Fruit fly (Drosophila melanogaster) whole organism, embryonic: ENCODE data around the gene CG32847.

Experiments used
- Asciz ChIP-seq: fragments of 200-800 bp; sonication (Bioruptor generic); optimal IDR thresholded peaks from 2 replicates; lab custom pipeline; 2017; ENCODE audit warnings: missing biosample characterization, mild to moderate bottlenecking, missing genetic modification characterization, missing genetic modification reagents
- BtbVII ChIP-seq: fragments of 200-800 bp; sonication (Bioruptor generic); optimal IDR thresholded peaks from 3 replicates; lab custom pipeline; 2017; ENCODE audit warnings: missing biosample characterization, mild to moderate bottlenecking, missing genetic modification characterization
- CG10366 ChIP-seq: fragments of 200-800 bp; sonication (Bioruptor generic); IDR thresholded peaks from 2 replicates; pipeline ENCODE4 v1.3.6; 2022; ENCODE audit warnings: missing biosample characterization, missing genetic modification characterization
- CG12236 ChIP-seq: fragments of 200-800 bp; sonication (Bioruptor generic); optimal IDR thresholded peaks from 2 replicates; lab custom pipeline; 2016; ENCODE audit warnings: missing biosample characterization, missing genetic modification characterization
- CG12299 ChIP-seq: fragments of 200-800 bp; sonication (Bioruptor generic); optimal IDR thresholded peaks from 2 replicates; lab custom pipeline; 2018; ENCODE audit warnings: missing biosample characterization, mild to moderate bottlenecking, missing genetic modification characterization
- CG17385 ChIP-seq: fragments of 200-800 bp; sonication (Bioruptor generic); optimal IDR thresholded peaks from 3 replicates; lab custom pipeline; 2018; ENCODE audit warnings: missing biosample characterization, mild to moderate bottlenecking, missing genetic modification characterization
- CG3065 ChIP-seq: fragments of 200-800 bp; sonication (Bioruptor generic); optimal IDR thresholded peaks from 2 replicates; lab custom pipeline; 2016; ENCODE audit warnings: missing biosample characterization, missing genetic modification characterization
- CG3163 ChIP-seq: fragments of 200-800 bp; sonication (Bioruptor generic); optimal IDR thresholded peaks from 3 replicates; lab custom pipeline; 2016; ENCODE audit warnings: missing biosample characterization, missing genetic modification characterization
- CG34422 ChIP-seq: fragments of 200-800 bp; sonication (Bioruptor generic); IDR thresholded peaks from 3 replicates; pipeline ENCODE4 v1.3.6; 2022; ENCODE audit warnings: missing biosample characterization, missing genetic modification characterization
- CG3726 ChIP-seq: fragments of 200-800 bp; sonication (Bioruptor generic); IDR thresholded peaks from 3 replicates; pipeline ENCODE4, ENCODE4 v1.3.6; 2022; ENCODE audit warnings: missing biosample characterization, missing genetic modification characterization
- CG3838 ChIP-seq: fragments of 200-800 bp; sonication (Bioruptor generic); optimal IDR thresholded peaks from 3 replicates; lab custom pipeline; 2016; ENCODE audit warnings: missing biosample characterization, missing genetic modification characterization
- CG42726 ChIP-seq: fragments of 200-800 bp; sonication (Bioruptor generic); IDR thresholded peaks from 2 replicates; pipeline ENCODE4 v1.3.6; 2022; ENCODE audit warnings: missing biosample characterization, missing genetic modification characterization; ENCODE audit not compliant: partially characterized antibody
- CG43689 ChIP-seq: fragments of 200-800 bp; sonication (Bioruptor generic); IDR thresholded peaks from 2 replicates; pipeline ENCODE4 v1.3.6; 2022; ENCODE audit warnings: missing biosample characterization, missing genetic modification characterization
- CG4617 ChIP-seq: fragments of 200-800 bp; sonication (Bioruptor generic); optimal IDR thresholded peaks from 3 replicates; lab custom pipeline; 2016; ENCODE audit warnings: missing biosample characterization, missing genetic modification characterization, borderline replicate concordance
- CG4854 ChIP-seq: fragments of 200-800 bp; sonication (Bioruptor generic); optimal IDR thresholded peaks from 2 replicates; lab custom pipeline; 2016; ENCODE audit warnings: missing biosample characterization, missing genetic modification characterization, inconsistent platforms
- CG6765 ChIP-seq: fragments of 200-800 bp; sonication (Bioruptor generic); optimal IDR thresholded peaks from 3 replicates; lab custom pipeline; 2017; ENCODE audit warnings: missing biosample characterization, mild to moderate bottlenecking, missing genetic modification characterization
- CG9797 ChIP-seq: fragments of 200-800 bp; sonication (Bioruptor generic); optimal IDR thresholded peaks from 3 replicates; lab custom pipeline; 2018; ENCODE audit warnings: missing biosample characterization, mild to moderate bottlenecking, missing genetic modification characterization
- Camta ChIP-seq: fragments of 200-800 bp; sonication (Bioruptor generic); optimal IDR thresholded peaks from 2 replicates; lab custom pipeline; 2016; ENCODE audit warnings: missing biosample characterization, missing genetic modification characterization
- Dip2 ChIP-seq: fragments of 200-800 bp; sonication (Bioruptor generic); IDR thresholded peaks from 2 replicates; pipeline ENCODE4 v1.3.6; 2022; ENCODE audit warnings: missing biosample characterization, missing genetic modification characterization
- MTF-1 ChIP-seq: fragments of 200-800 bp; sonication (Bioruptor generic); optimal IDR thresholded peaks from 2 replicates; lab custom pipeline; 2018; ENCODE audit warnings: missing biosample characterization, mild to moderate bottlenecking, missing genetic modification characterization, borderline replicate concordance
- Mrtf ChIP-seq: fragments of 200-800 bp; sonication (Bioruptor generic); IDR thresholded peaks from 3 replicates; pipeline ENCODE4 v1.3.6; 2022; ENCODE audit warnings: missing biosample characterization, missing genetic modification characterization
- Rx ChIP-seq: fragments of 200-800 bp; sonication (Bioruptor generic); IDR thresholded peaks from 2 replicates; pipeline ENCODE4 v1.3.6; 2022; ENCODE audit warnings: missing biosample characterization, missing genetic modification characterization
- Six4 ChIP-seq: fragments of 200-800 bp; sonication (Bioruptor generic); optimal IDR thresholded peaks from 2 replicates; lab custom pipeline; 2016; ENCODE audit warnings: missing biosample characterization, missing genetic modification characterization
- Sox100B ChIP-seq: fragments of 200-800 bp; sonication (Bioruptor generic); optimal IDR thresholded peaks from 3 replicates; lab custom pipeline; 2018; ENCODE audit warnings: missing biosample characterization, mild to moderate bottlenecking, missing genetic modification characterization
- Taf1 ChIP-seq: fragments of 200-800 bp; sonication (Bioruptor generic); IDR thresholded peaks from 2 replicates; pipeline ENCODE4 v1.3.6; 2022; ENCODE audit warnings: missing biosample characterization, missing genetic modification characterization
- Trl ChIP-seq, 3 experiments: fragments of >200 bp in 2 of 3; fragments of 200-800 bp in 1 of 3; sonication (Bioruptor generic) in 1 of 3; optimal IDR thresholded peaks; 2 replicates in 1 of 3; 3 replicates in 2 of 3; lab custom pipeline; 2016 to 2017; ENCODE audit warnings: missing biosample characterization in 1 of 3, missing genetic modification characterization in 1 of 3
- bigmax ChIP-seq: fragments of 200-800 bp; sonication (Bioruptor generic); optimal IDR thresholded peaks from 2 replicates; lab custom pipeline; 2018; ENCODE audit warnings: missing biosample characterization, mild to moderate bottlenecking, missing genetic modification characterization
- ci ChIP-seq: fragments of 200-800 bp; sonication (Bioruptor generic); IDR thresholded peaks from 3 replicates; pipeline ENCODE4 v1.3.6; 2022; ENCODE audit warnings: missing biosample characterization, missing genetic modification characterization
- croc ChIP-seq: fragments of 200-800 bp; sonication (Bioruptor generic); conservative IDR thresholded peaks from 3 replicates; pipeline ENCODE4 v1.3.6; 2022; ENCODE audit warnings: missing biosample characterization, missing genetic modification characterization
- da ChIP-seq: fragments of 200-800 bp; sonication (Bioruptor generic); optimal IDR thresholded peaks from 2 replicates; lab custom pipeline; 2016; ENCODE audit warnings: missing biosample characterization, missing genetic modification characterization
- danr ChIP-seq: fragments of 200-800 bp; sonication (Bioruptor generic); IDR thresholded peaks from 2 replicates; pipeline ENCODE4 v1.3.6; 2022; ENCODE audit warnings: missing biosample characterization, missing genetic modification characterization
- emc ChIP-seq: fragments of 200-800 bp; sonication (Bioruptor generic); optimal IDR thresholded peaks from 2 replicates; lab custom pipeline; 2016; ENCODE audit warnings: missing biosample characterization, missing genetic modification characterization
- exex ChIP-seq: fragments of 200-800 bp; sonication (Bioruptor generic); optimal IDR thresholded peaks from 4 replicates; lab custom pipeline; 2018; ENCODE audit warnings: missing biosample characterization, mild to moderate bottlenecking, missing genetic modification characterization, moderate library complexity
- gce ChIP-seq: fragments of 200-800 bp; sonication (Bioruptor generic); IDR thresholded peaks from 3 replicates; pipeline ENCODE4 v1.3.6; 2022; ENCODE audit warnings: missing biosample characterization, missing genetic modification characterization
- gcm2 ChIP-seq: fragments of 200-800 bp; sonication (Bioruptor generic); optimal IDR thresholded peaks from 2 replicates; lab custom pipeline; 2016; ENCODE audit warnings: missing biosample characterization, missing genetic modification characterization
- gfzf ChIP-seq: fragments of 200-800 bp; sonication (Bioruptor generic); optimal IDR thresholded peaks from 2 replicates; lab custom pipeline; 2016; ENCODE audit warnings: missing biosample characterization, mild to moderate bottlenecking, missing genetic modification characterization, moderate library complexity
- h ChIP-seq: fragments of >200 bp; optimal IDR thresholded peaks from 2 replicates; lab custom pipeline; 2017
- kni ChIP-seq: fragments of 200-800 bp; sonication (Bioruptor generic); optimal IDR thresholded peaks from 3 replicates; lab custom pipeline; 2017; ENCODE audit warnings: mild to moderate bottlenecking, missing biosample characterization, missing genetic modification reagents, missing genetic modification characterization
- lola ChIP-seq, 3 experiments: fragments of >200 bp in 2 of 3; fragments of 200-800 bp in 1 of 3; sonication (Bioruptor generic) in 1 of 3; optimal IDR thresholded peaks; 2 replicates each; lab custom pipeline; 2017 to 2019; ENCODE audit warnings: missing biosample characterization in 3 of 3, missing genetic modification characterization in 3 of 3, mild to moderate bottlenecking in 1 of 3, moderate library complexity in 1 of 3
- pb ChIP-seq: fragments of 200-800 bp; sonication (Bioruptor generic); optimal IDR thresholded peaks from 3 replicates; lab custom pipeline; 2016; ENCODE audit warnings: missing biosample characterization, missing genetic modification characterization
- salm ChIP-seq: fragments of 200-800 bp; sonication (Bioruptor generic); optimal IDR thresholded peaks from 2 replicates; lab custom pipeline; 2018; ENCODE audit warnings: missing biosample characterization, mild to moderate bottlenecking, missing genetic modification characterization
- schlank ChIP-seq: fragments of 200-800 bp; sonication (Bioruptor generic); optimal IDR thresholded peaks from 2 replicates; lab custom pipeline; 2018; ENCODE audit warnings: missing biosample characterization, mild to moderate bottlenecking, missing genetic modification characterization
- sens-2 ChIP-seq: fragments of 200-800 bp; sonication (Bioruptor generic); IDR thresholded peaks from 2 replicates; pipeline ENCODE4 v1.3.6; 2022; ENCODE audit warnings: missing biosample characterization, missing genetic modification characterization
- tin ChIP-seq: fragments of 200-800 bp; sonication (Bioruptor generic); optimal IDR thresholded peaks from 3 replicates; lab custom pipeline; 2016; ENCODE audit warnings: missing biosample characterization, missing genetic modification characterization
- trh ChIP-seq: fragments of 200-800 bp; sonication (Bioruptor generic); optimal IDR thresholded peaks from 2 replicates; lab custom pipeline; 2016; ENCODE audit warnings: missing biosample characterization, missing genetic modification characterization
- ttk ChIP-seq: fragments of 200-800 bp; sonication (Bioruptor generic); IDR thresholded peaks from 2 replicates; pipeline ENCODE4 v2.1.2; 2022; ENCODE audit warnings: missing biosample characterization, missing genetic modification characterization
- usp ChIP-seq: fragments of >200 bp; optimal IDR thresholded peaks from 2 replicates; lab custom pipeline; 2017; ENCODE audit warnings: missing biosample characterization, missing genetic modification characterization
- wor ChIP-seq: fragments of 200-800 bp; sonication (Bioruptor generic); IDR thresholded peaks from 2 replicates; pipeline ENCODE4 v1.3.6; 2022; ENCODE audit warnings: missing biosample characterization, missing genetic modification characterization
- zf30C ChIP-seq: fragments of 200-800 bp; sonication (Bioruptor generic); optimal IDR thresholded peaks from 3 replicates; lab custom pipeline; 2018; ENCODE audit warnings: missing biosample characterization, mild to moderate bottlenecking, missing genetic modification characterization

The CG32847 gene

DNA sequence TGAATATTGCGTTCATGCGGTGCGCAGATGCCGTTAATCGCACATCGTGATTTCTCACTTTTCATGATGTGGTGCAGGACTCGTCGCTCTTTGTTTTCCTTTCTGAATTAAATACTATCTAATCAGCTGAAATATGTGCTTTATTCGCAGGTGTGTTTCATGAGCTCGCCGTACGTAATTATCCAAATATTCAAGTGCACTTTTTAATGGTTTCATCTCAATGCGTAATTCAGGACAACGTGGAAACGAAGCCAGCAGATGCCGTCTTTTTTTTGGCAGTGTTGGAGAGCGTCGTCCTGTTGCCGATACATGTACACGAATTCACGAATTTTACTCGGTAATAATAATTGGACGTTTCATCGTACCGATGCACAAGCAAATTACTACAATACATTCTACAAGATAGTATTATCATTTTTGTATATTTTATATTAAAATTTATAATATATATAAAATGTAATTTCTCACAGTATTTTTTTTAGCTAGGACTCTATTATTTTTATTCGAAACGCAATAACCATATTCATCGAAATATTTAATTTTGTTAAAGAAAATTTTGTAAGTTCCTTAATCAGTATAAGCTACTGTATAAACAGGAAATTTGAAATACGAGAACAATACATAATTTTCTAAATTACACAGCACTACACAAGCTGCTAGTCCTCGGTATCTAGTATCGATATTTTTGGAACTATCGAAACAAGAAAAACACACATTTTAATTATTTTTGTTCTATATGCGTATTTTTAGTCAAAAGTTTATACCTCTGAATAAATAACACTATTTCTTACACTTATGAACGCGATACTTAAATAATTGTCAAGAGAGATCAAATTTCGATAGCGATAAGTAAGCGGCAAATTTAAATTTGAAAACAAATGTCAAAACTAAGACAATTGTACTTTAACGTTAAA is 15.5 kb downstream of the CG32847 start, which contains the start of gene CG12316 (continued):
- TF ChIP-seq MTF-1, result peak; percentile 78
- TF ChIP-seq CG9797, result peak; percentile 50
- peak; percentile 93 for TF ChIP-seq ci
- peak; percentile 71 for TF ChIP-seq wor (GFP tag; lab: Robert Waterston, UW)
- TF ChIP-seq CG12236, result peak; percentile 72
- peak; percentile 90 for TF ChIP-seq salm (tag; lab: Kevin White, UChicago)
- TF ChIP-seq Rx (GFP tag; lab: Robert Waterston, UW), result peak; percentile 80
- no peak for TF ChIP-seq h
- TF ChIP-seq CG3065, result peak; percentile 43
- TF ChIP-seq ttk, result peak; percentile 73
- TF ChIP-seq kni, result peak; percentile 84
- peak; percentile 86 for TF ChIP-seq Six4 (GFP tag; lab: Kevin White, UChicago)
- TF ChIP-seq gfzf (GFP tag; lab: Kevin White, UChicago), result no peak
- TF ChIP-seq CG10366 (GFP tag; lab: Robert Waterston, UW), result peak; percentile 72
- peak; percentile 73; the same call in 2 of the 3 replicates for TF ChIP-seq CG3726 (GFP tag; lab: Robert Waterston, UW)
- no peak for TF ChIP-seq CG42726 (GFP tag; lab: Robert Waterston, UW)
- peak; percentile 68 for TF ChIP-seq emc (GFP tag; lab: Kevin White, UChicago)
- TF ChIP-seq danr (GFP tag; lab: Robert Waterston, UW), result peak; percentile 66; the same call in 1 of the 2 replicates
- TF ChIP-seq CG4617, result peak; percentile 71
- peak; percentile 91 for TF ChIP-seq Sox100B (GFP tag; lab: Kevin White, UChicago)
- TF ChIP-seq Taf1 (GFP tag; lab: Robert Waterston, UW), result 0 out of 2 replicates have a peak, but pooled peaks have one; percentile 22
- peak; percentile 91 for TF ChIP-seq tin (GFP tag; lab: Kevin White, UChicago)
- peak; percentile 76 for TF ChIP-seq CG3163 (GFP tag; lab: Kevin White, UChicago)
- TF ChIP-seq Trl (optimal IDR thresholded peaks at IDR 0.05; lab: Kevin White, UChicago), result no peak
- TF ChIP-seq Trl (GFP tag; optimal IDR thresholded peaks at IDR 0.05; lab: Kevin White, UChicago), result peak; percentile 91
- TF ChIP-seq CG17385 (GFP tag; lab: Kevin White, UChicago), result peak; percentile 86
- TF ChIP-seq lola (GFP tag; optimal IDR thresholded peaks at IDR 0.05; lab: Kevin White, UChicago), result peak in 1 of 3 experiments; percentile 96
- peak; percentile 69 for TF ChIP-seq CG34422 (GFP tag; lab: Robert Waterston, UW)
- TF ChIP-seq zf30C, result peak; percentile 36
- peak; percentile 76 for TF ChIP-seq croc (GFP tag; lab: Robert Waterston, UW)
- peak; percentile 74 for TF ChIP-seq exex (tag; lab: Kevin White, UChicago)
- TF ChIP-seq usp (GFP tag; lab: Kevin White, UChicago), result no peak
- peak; percentile 88 for TF ChIP-seq Camta (GFP tag; lab: Kevin White, UChicago)
- TF ChIP-seq Dip2, result no peak
- peak; percentile 70 for TF ChIP-seq gcm2 (GFP tag; lab: Kevin White, UChicago)
- peak; percentile 84 for TF ChIP-seq CG6765
- peak; percentile 79 for TF ChIP-seq Mrtf (GFP tag; lab: Robert Waterston, UW)
- peak; percentile 86 for TF ChIP-seq CG4854 (GFP tag; lab: Kevin White, UChicago)
- TF ChIP-seq gce (GFP tag; lab: Robert Waterston, UW), result peak; percentile 36; the same call in 2 of the 3 replicates
- peak; percentile 34 for TF ChIP-seq CG43689 (GFP tag; lab: Robert Waterston, UW)
- TF ChIP-seq bigmax, result peak; percentile 52
- TF ChIP-seq CG12299 (tag; lab: Kevin White, UChicago), result peak; percentile 94
- TF ChIP-seq BtbVII, result peak; percentile 91
- TF ChIP-seq Asciz (GFP tag; lab: Kevin White, UChicago), result peak; percentile 80
- peak; percentile 91 for TF ChIP-seq da (GFP tag; lab: Kevin White, UChicago)
- TF ChIP-seq schlank, result peak; percentile 84
- peak; percentile 42 for TF ChIP-seq trh (GFP tag; lab: Kevin White, UChicago)
- peak; percentile 61 for TF ChIP-seq CG3838 (GFP tag; lab: Kevin White, UChicago)
- TF ChIP-seq pb, result peak; percentile 94
- TF ChIP-seq sens-2, result peak; percentile 71
